Worm (Caenorhabditis elegans): ENCODE measurements around the gene alh-1.

- TF ChIP-seq ceh-82 (tag; optimal IDR thresholded peaks at IDR 0.05) (no peak), R02D3.7 (tag; optimal IDR thresholded peaks at IDR 0.05) (no peak), ceh-16 (tag; optimal IDR thresholded peaks at IDR 0.05) (no peak), ZK546.5 (tag; optimal IDR thresholded peaks at IDR 0.05) (no peak), elt-3 (tag; optimal IDR thresholded peaks at IDR 0.05) (no peak), nhr-237 (tag; optimal IDR thresholded peaks at IDR 0.05) (no peak), tbx-2 (tag; optimal IDR thresholded peaks at IDR 0.05) (no peak), skn-1 (tag; optimal IDR thresholded peaks at IDR 0.05) (no peak), ztf-4 (tag; optimal IDR thresholded peaks at IDR 0.05) (no peak), egl-27 (tag; optimal IDR thresholded peaks at IDR 0.05) (no peak), nhr-77 (tag; optimal IDR thresholded peaks at IDR 0.05) (no peak), nhr-28 (tag; optimal IDR thresholded peaks at IDR 0.05) (no peak)
Measured at ce11 chrIII:5092345-5092744, 14.8 kb downstream of the alh-1 start.

All from whole organism, L3 larva.